Worm (Caenorhabditis elegans) whole organism, early embryonic: ENCODE results near the gene ZK686.1.

ENCODE experiments used
- B0310.2 ChIP-seq: sonication (generic microtip); optimal IDR thresholded peaks from 2 replicates; lab custom pipeline; 2016; ENCODE audit warnings: mild to moderate bottlenecking, missing genetic modification characterization, missing compliant biosample characterization
- F13C5.2 ChIP-seq: sonication (generic microtip); optimal IDR thresholded peaks from 2 replicates; lab custom pipeline; 2017; ENCODE audit warnings: mild to moderate bottlenecking, missing genetic modification characterization, inconsistent platforms, missing compliant biosample characterization
- aly-1 ChIP-seq: sonication (generic microtip); optimal IDR thresholded peaks from 2 replicates; lab custom pipeline; 2016; ENCODE audit warnings: missing genetic modification characterization, missing compliant biosample characterization
- ama-1 ChIP-seq: fragments of 150-350 bp; optimal IDR thresholded peaks from 2 replicates; lab custom pipeline; 2014
- ceh-13 ChIP-seq: fragments of 200-800 bp; sonication (Bioruptor generic); optimal IDR thresholded peaks from 2 replicates; lab custom pipeline; 2018; ENCODE audit warnings: mild to moderate bottlenecking, missing genetic modification characterization, missing compliant biosample characterization
- ceh-36 ChIP-seq: sonication (generic microtip); optimal IDR thresholded peaks from 2 replicates; lab custom pipeline; 2016; ENCODE audit warnings: missing genetic modification characterization, inconsistent platforms, missing compliant biosample characterization
- ets-7 ChIP-seq: sonication (generic microtip); optimal IDR thresholded peaks from 2 replicates; lab custom pipeline; 2016; ENCODE audit warnings: missing genotype, missing genetic modification characterization, missing compliant biosample characterization
- flt-1 ChIP-seq: fragments of 200-800 bp; sonication (Bioruptor generic); IDR thresholded peaks from 2 replicates; pipeline ENCODE4 v1.3.6; 2022; ENCODE audit warnings: missing genetic modification characterization, missing compliant biosample characterization
- hmbx-1 ChIP-seq: sonication (generic microtip); optimal IDR thresholded peaks from 2 replicates; lab custom pipeline; 2016; ENCODE audit warnings: mild to moderate bottlenecking, missing genetic modification characterization, missing compliant biosample characterization
- hmg-4 ChIP-seq: fragments of 200-800 bp; sonication (Bioruptor generic); optimal IDR thresholded peaks from 2 replicates; lab custom pipeline; 2018; ENCODE audit warnings: mild to moderate bottlenecking, missing genetic modification characterization, missing compliant biosample characterization
- hnd-1 ChIP-seq: sonication (generic microtip); optimal IDR thresholded peaks from 2 replicates; lab custom pipeline; 2016; ENCODE audit warnings: missing genetic modification characterization, missing compliant biosample characterization
- pes-1 ChIP-seq: fragments of 200-800 bp; sonication (Bioruptor generic); IDR thresholded peaks from 2 replicates; pipeline ENCODE4 v1.3.6; 2022; ENCODE audit warnings: missing genetic modification reagents, missing genetic modification characterization, missing compliant biosample characterization
- scrt-1 ChIP-seq: fragments of 200-800 bp; sonication (Bioruptor generic); IDR thresholded peaks from 2 replicates; pipeline ENCODE4 v1.3.6; 2022; ENCODE audit warnings: missing genetic modification characterization, missing compliant biosample characterization
- sea-1 ChIP-seq: fragments of 200-800 bp; sonication (Bioruptor generic); conservative IDR thresholded peaks from 2 replicates; pipeline ENCODE4 v1.3.6; 2022; ENCODE audit warnings: missing genetic modification characterization, missing compliant biosample characterization
- tbx-11 ChIP-seq: fragments of 200-800 bp; sonication (Bioruptor generic); IDR thresholded peaks from 2 replicates; pipeline ENCODE4 v1.3.6; 2022; ENCODE audit warnings: missing genetic modification characterization, missing compliant biosample characterization
- tbx-37 ChIP-seq: fragments of 200-800 bp; sonication (Bioruptor generic); conservative IDR thresholded peaks from 2 replicates; pipeline ENCODE4 v1.3.6; 2022; ENCODE audit warnings: missing genetic modification reagents, missing genetic modification characterization, missing compliant biosample characterization
- tra-4 ChIP-seq: sonication (generic microtip); optimal IDR thresholded peaks from 2 replicates; lab custom pipeline; 2017; ENCODE audit warnings: missing genetic modification characterization, missing compliant biosample characterization

ZK686.1 gene

ce11 chrIII:7772901-7773300 lies at the start of gene ZK686.1, which contains the start of gene ZK686.6:
ZK686.1 (plus strand) TSS chrIII:7773134.
ZK686.6 (minus strand) TSS chrIII:7773001.
- no peak for TF ChIP-seq hmbx-1 (tag; lab: Kevin White, UChicago)
- no peak for TF ChIP-seq ets-7 (tag; lab: Kevin White, UChicago)
- no peak for TF ChIP-seq tra-4 (tag; lab: Kevin White, UChicago)
- no peak for TF ChIP-seq ceh-36 (tag; lab: Kevin White, UChicago)
- TF ChIP-seq tbx-37, result no peak
- no peak for TF ChIP-seq hmg-4 (GFP tag; lab: Kevin White, UChicago)
- TF ChIP-seq flt-1 (GFP tag; lab: Robert Waterston, UW), result no peak
- no peak for TF ChIP-seq F13C5.2 (tag; lab: Kevin White, UChicago)

ce11 chrIII:7723412-7724068 lies 49.4 kb upstream of the ZK686.1 start:
- TF ChIP-seq hmbx-1 (tag; lab: Kevin White, UChicago) (no peak), F13C5.2 (tag; lab: Kevin White, UChicago) (no peak), sea-1 (GFP tag; lab: Robert Waterston, UW) (no peak), aly-1 (tag; lab: Kevin White, UChicago) (no peak), tbx-11 (no peak), pes-1 (GFP tag; lab: Robert Waterston, UW) (no peak)

- TF ChIP-seq ets-7 (tag; lab: Kevin White, UChicago) (no peak), flt-1 (GFP tag; lab: Robert Waterston, UW) (no peak), tbx-37 (no peak), ceh-13 (GFP tag; lab: Kevin White, UChicago) (no peak), F13C5.2 (tag; lab: Kevin White, UChicago) (no peak), hmbx-1 (tag; lab: Kevin White, UChicago) (no peak), hnd-1 (tag; lab: Kevin White, UChicago) (no peak), tbx-11 (no peak), ama-1 (lab: Kevin White, UChicago) (no peak), tra-4 (tag; lab: Kevin White, UChicago) (no peak), hmg-4 (GFP tag; lab: Kevin White, UChicago) (no peak)
These were observed 48.5 kb upstream of the ZK686.1 start for ce11 chrIII:7724433-7724832.

- no peak for TF ChIP-seq tbx-11
- no peak for TF ChIP-seq sea-1 (GFP tag; lab: Robert Waterston, UW)
- peak; percentile 30 for TF ChIP-seq aly-1 (tag; lab: Kevin White, UChicago)
These were observed 47.3 kb upstream of the ZK686.1 start for ce11 chrIII:7725483-7726250.

ce11 chrIII:7726500-7726899 lies 46.4 kb upstream of the ZK686.1 start:
- TF ChIP-seq hnd-1 (tag; lab: Kevin White, UChicago), result no peak
- TF ChIP-seq scrt-1, result no peak
- no peak for TF ChIP-seq B0310.2 (tag; lab: Kevin White, UChicago)
- TF ChIP-seq flt-1 (GFP tag; lab: Robert Waterston, UW), result no peak

ce11 chrIII:7728494-7728893 lies 44.4 kb upstream of the ZK686.1 start:
- TF ChIP-seq tbx-11 (no peak), flt-1 (GFP tag; lab: Robert Waterston, UW) (no peak), ceh-13 (GFP tag; lab: Kevin White, UChicago) (no peak), hmg-4 (GFP tag; lab: Kevin White, UChicago) (no peak), scrt-1 (no peak), ceh-36 (tag; lab: Kevin White, UChicago) (no peak), tra-4 (tag; lab: Kevin White, UChicago) (no peak)

ce11 chrIII:7729062-7729461 lies 43.9 kb upstream of the ZK686.1 start:
- no peak for TF ChIP-seq tra-4 (tag; lab: Kevin White, UChicago)
- no peak for TF ChIP-seq hmbx-1 (tag; lab: Kevin White, UChicago)
- TF ChIP-seq ceh-36 (tag; lab: Kevin White, UChicago), result no peak
- TF ChIP-seq ama-1 (lab: Kevin White, UChicago), result no peak
- TF ChIP-seq hnd-1 (tag; lab: Kevin White, UChicago), result no peak
- no peak for TF ChIP-seq tbx-37
- TF ChIP-seq aly-1 (tag; lab: Kevin White, UChicago), result no peak
- TF ChIP-seq B0310.2 (tag; lab: Kevin White, UChicago), result no peak
- no peak for TF ChIP-seq flt-1 (GFP tag; lab: Robert Waterston, UW)
- no peak for TF ChIP-seq ets-7 (tag; lab: Kevin White, UChicago)

ce11 chrIII:7729534-7730061 lies 43.3 kb upstream of the ZK686.1 start, which contains the start of gene ZK112.4:
ZK112.4 (minus strand) TSS chrIII:7730011.
- TF ChIP-seq ceh-13 (GFP tag; lab: Kevin White, UChicago) (no peak), hmg-4 (GFP tag; lab: Kevin White, UChicago) (peak; percentile 44)
